Worm (Caenorhabditis elegans) whole organism, L4/young adult: Measurements from ENCODE around the gene clh-4.

ENCODE experiments used
- W03F9.2 ChIP-seq: fragments of 150-350 bp; optimal IDR thresholded peaks from 2 replicates; lab custom pipeline; 2014; ENCODE audit warnings: missing biosample characterization, missing genetic modification characterization
- dao-5 ChIP-seq: sonication (generic microtip); optimal IDR thresholded peaks from 2 replicates; lab custom pipeline; 2016; ENCODE audit warnings: missing genotype, missing genetic modification characterization, moderate library complexity, missing compliant biosample characterization
- him-1 ChIP-seq: sonication (generic microtip); optimal IDR thresholded peaks from 2 replicates; lab custom pipeline; 2016; ENCODE audit warnings: missing genotype, missing genetic modification reagents, missing genetic modification characterization, missing compliant biosample characterization

clh-4 gene

DNA sequence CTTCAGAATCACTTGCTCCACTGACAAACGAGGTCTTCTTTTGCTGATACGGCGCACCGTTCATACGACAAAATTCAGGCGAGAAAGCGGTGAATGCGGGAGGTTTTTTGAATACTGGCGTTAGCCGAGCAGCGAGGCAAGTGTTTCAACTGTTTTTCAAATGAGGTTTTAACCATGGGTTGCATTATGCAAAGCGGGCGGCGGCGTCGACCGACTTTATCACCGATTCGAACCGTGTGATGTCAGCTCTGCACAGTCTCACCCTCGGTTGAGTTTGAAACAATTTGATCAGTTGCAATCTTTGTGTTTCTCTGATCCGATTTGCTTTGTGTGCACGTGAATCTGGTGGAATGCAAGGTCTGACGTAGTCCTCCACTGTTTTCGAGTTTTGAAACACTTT lies at the start of gene clh-4:
clh-4 (minus strand) TSS at position 101 of the 400 bp plus-strand sequence.
- TF ChIP-seq W03F9.2 (tag; lab: Kevin White, UChicago) = no peak
- no peak for TF ChIP-seq dao-5
- no peak for TF ChIP-seq him-1 (tag; lab: Kevin White, UChicago)

DNA sequence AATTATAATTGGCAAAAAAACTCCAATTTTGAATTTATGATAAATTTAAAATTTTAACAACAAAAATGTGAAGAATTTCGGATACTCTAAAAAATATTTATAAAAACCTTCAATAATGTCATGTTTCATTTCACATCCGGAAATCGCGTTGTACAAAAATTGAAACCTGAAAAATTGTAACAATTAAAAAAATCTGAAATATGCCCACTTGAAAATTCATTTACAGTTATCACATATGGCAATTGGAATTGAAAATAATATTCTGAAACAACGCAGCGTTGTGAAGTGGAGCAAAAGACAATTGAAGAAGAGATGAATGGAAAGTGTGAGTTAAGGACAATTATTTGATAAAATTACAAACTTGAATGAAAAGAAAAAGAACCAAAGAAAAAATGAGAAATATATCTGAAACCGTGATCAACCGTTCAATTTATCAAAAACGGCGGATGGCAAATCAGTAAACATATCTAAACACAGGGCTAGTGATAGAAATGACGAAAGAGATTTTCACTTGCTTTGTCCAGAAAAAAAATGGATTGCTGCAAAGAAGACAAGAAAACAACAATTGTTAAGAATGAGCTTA lies 48.2 kb upstream of the clh-4 start:
- TF ChIP-seq dao-5 = no peak
- TF ChIP-seq him-1 (tag; lab: Kevin White, UChicago) = no peak
- no peak for TF ChIP-seq W03F9.2 (tag; lab: Kevin White, UChicago)

DNA sequence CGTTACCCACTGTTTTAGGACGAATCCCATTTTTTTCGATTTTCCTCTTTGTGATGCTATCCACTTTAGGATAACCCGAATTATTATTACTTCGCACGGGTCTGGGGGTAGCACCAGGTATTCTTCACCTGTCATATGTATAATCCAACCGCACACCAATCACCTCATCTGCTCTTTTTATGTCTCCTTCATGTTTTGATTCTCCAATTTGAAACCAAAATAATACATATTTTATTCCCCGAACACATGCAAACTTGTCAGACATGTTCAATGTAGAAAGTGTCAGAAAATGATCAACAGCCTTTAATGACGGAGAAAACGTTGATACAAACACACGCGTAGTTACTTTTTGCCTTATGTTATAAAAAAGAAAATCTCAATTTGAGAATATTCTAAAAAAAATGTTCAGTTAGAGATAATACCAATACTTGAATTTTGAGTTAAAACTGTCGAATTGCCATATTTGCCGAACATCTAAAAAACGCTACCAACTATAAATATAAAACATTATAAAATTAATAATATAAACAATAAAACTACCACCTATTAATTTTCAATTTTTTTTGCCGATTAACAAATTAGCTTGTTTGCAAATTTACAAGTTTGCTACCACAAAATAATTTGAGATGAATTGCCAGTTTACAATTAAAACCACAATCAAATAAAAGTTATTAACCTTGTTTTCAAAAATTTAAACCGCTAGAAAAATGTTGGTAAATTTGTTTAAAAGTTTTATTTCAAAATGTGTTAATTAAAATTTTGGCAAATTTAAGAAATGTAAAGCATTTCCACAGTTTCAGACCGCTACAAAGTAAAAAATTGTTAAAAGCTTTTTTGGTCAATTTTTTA lies 47.5 kb upstream of the clh-4 start:
- peak; percentile 20 for TF ChIP-seq him-1 (tag; lab: Kevin White, UChicago)
- no peak for TF ChIP-seq dao-5
- TF ChIP-seq W03F9.2 (tag; lab: Kevin White, UChicago) = peak; percentile 14

DNA sequence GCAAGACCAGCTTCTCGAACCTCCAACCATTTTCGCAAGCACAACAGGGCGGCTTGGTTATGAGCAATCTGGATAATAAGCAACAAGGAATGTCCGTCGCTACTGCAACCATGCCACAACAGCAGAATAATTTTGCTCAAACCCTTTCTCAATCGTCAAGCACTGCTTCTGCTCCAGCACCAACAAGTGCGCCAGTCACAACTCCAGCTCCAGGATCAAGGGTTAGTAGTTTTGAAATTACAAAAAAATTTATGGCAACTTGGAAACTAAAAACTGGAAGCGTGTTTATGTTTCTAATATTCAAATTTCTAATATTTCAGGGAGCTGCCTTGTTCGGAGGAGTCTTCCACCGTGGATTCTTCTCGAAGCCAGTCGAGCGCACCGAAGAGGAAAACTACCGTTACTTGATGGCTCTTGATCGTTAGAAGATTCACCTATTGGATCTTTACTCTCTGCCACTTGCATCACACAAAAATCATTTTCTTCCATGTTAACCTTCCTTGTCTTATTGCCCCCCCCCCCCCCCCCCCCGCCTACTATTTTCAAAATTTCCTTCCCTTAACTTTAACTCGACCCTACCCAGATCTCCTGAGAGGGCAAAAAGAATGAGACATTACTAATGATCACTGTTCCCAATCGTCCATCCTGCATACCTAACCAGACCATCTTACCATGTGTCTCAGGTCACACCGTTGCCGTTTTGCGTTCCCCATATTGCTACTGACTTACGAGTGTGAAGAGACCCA lies 46.6 kb upstream of the clh-4 start:
- TF ChIP-seq W03F9.2 (tag; lab: Kevin White, UChicago) (no peak), dao-5 (no peak), him-1 (tag; lab: Kevin White, UChicago) (no peak)

DNA sequence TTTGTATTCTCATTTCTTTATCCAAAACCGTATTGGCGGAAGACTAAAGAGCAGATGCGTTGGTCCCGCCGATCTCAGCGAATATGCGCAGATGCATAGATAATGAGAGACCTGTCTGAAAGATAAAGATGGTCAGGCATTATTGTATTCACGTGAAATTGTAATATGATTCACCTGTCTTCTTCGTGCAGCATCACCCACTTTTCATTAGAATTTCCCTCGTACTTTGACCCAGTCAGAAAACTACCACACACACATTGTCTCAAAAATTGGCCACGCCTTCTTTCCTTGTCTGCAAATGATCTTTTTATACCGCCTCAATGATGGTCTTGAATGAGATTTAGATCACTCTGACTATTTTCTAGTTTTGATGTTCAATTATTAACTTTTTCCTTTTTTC lies 45.7 kb upstream of the clh-4 start:
- TF ChIP-seq dao-5 = no peak
- no peak for TF ChIP-seq W03F9.2 (tag; lab: Kevin White, UChicago)
- no peak for TF ChIP-seq him-1 (tag; lab: Kevin White, UChicago)

DNA sequence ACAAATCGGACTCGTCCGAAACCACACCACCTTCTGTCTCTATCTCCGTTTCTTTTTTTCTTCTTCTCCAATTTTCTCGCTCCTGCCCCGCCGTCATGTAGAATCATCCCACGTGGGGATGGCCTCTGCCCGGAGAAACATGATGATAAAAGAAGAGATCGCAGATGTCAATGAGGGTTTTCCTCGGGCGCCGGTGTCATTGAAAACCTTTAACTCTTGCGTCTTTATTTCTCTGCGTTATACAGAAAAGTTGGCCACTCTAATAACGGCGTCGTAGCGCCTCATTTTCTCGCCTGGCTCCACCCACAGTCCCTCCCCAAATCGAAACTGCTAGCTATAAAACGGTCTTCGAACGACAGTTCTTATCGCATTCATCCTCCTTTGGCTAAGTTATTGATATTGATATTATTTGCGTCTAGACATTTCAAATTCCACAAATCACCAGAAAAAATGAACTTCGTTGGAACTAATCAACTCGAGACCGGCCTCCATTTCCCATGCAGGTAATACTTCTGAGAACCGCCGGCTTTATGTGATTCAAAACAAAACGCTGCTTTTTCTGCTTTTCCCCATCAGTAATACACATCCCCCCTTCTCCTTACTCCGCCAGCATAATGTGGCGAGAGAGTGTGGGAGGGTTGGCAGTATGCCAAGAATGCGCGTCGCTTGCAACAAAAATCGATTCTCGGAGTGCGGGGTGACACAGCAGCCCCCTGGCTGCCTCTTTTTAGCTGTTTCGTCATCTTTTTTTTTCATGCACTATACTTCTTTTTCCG lies 44.9 kb upstream of the clh-4 start:
- TF ChIP-seq dao-5 (peak; percentile 50), him-1 (tag; lab: Kevin White, UChicago) (peak; percentile 82), W03F9.2 (tag; lab: Kevin White, UChicago) (no peak)

DNA sequence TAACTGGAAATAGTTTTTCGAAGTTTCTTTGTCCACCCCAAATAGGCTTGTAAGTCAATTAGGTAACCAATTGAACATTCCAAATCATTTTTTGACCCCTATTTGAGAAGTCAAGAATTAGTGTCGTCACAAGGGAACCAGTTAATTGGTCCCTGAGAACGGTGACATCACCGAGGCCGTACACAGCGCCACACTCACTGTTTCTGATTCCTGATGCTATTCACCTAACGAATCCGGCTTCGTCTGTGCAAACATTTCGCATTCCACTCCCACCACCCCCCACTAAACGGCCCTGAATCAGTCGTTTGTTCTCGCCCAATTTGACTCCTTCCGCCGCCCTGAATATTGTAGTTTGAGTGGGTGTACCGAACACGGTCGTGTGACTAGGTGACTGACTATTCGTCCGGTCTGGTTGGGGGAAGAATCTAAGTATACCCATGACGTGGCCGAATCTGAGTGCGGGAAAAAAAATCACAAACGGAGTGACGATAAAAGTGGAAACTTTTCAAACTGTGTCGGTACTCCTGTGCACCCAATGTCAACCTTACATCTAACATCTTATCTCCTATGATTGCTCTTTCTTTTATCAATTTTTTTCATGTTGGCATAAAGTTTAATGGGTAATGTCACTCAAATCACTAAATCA lies 43.9 kb upstream of the clh-4 start:
- TF ChIP-seq dao-5 = no peak
- TF ChIP-seq him-1 (tag; lab: Kevin White, UChicago) = no peak
- no peak for TF ChIP-seq W03F9.2 (tag; lab: Kevin White, UChicago)

DNA sequence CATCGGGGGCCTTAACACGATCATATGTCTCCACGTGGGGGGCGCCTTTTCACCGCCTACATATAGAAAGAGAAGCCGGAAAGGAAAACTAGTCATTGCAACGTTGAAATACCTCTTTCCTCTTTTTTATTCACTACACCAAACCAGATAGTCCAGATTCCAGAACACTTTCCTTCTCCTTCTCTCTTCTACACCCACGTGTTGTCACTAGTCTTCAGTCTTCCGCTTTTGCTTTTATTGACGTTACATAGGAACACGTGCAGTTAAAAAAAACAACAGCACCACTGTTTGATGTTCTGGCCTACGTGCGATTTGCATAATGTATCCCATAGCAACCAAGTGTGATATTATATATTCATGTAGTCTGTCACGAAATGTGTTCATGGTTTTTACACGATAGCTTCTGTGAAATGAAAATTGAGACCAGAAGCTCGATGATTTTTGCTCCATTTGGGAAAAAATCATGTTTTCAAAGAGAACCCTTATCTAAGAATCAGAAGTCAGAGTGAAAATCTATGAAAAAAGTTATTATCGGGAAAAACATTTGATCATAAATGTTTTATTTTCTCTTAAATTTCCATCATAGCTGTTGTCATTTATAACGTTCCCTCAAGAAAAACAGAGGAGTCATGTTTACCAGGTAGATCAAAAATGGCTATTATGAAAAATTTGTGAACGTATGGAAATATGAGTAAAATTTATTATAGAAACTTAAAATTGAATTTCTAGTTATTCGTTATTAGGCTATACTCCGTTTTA lies 43.1 kb upstream of the clh-4 start:
- TF ChIP-seq W03F9.2 (tag; lab: Kevin White, UChicago) = no peak
- no peak for TF ChIP-seq him-1 (tag; lab: Kevin White, UChicago)
- no peak for TF ChIP-seq dao-5

DNA sequence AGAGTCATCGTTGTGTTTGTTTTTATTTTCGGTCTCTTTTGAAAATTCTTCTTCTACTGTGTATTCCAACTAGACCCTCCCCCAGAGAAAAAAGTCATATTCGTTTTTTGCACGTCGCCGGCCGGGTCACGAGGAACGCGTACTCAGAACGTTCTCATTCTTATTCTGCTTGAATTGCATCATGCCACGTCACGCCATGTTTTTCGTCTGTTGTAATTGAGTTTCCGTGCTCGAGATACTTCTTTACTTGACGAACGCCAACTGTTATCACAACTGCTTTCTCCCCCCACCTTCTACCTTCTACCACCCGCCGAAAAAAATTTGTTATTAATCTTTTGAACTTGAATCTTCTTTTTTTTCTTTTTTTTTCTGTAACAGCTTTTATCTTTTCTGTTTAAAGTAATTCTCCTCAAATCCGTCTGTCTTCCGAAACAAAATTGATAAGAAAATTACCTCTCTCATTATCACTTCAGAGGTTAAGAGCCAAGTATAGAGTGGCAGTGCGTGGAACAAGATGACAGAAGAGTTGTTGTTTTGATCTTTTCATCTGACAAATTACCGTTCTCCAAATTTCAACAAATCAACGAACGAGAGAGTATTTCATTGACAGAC lies 42.4 kb upstream of the clh-4 start:
- TF ChIP-seq dao-5 (no peak), W03F9.2 (tag; lab: Kevin White, UChicago) (no peak), him-1 (tag; lab: Kevin White, UChicago) (no peak)

DNA sequence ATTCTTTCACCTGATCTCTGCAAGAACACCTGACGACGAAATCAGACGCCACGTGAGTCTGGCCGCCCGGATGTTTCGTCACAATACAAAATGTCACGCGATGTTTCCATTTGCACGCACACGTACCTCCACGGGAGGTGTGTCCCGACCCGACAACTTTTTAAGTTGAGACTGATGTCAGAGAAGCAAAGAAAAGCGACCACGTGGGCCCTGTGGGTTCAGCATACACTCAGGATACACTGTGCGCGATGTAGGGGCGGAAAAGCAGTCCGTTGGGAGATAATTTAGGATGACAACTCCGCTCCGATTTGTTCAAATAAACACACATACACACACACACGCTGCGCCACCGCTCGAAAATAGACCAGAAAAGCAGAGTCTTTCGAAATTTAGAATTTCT lies 41.8 kb upstream of the clh-4 start:
- TF ChIP-seq him-1 (tag; lab: Kevin White, UChicago) (no peak), dao-5 (no peak), W03F9.2 (tag; lab: Kevin White, UChicago) (no peak)

DNA sequence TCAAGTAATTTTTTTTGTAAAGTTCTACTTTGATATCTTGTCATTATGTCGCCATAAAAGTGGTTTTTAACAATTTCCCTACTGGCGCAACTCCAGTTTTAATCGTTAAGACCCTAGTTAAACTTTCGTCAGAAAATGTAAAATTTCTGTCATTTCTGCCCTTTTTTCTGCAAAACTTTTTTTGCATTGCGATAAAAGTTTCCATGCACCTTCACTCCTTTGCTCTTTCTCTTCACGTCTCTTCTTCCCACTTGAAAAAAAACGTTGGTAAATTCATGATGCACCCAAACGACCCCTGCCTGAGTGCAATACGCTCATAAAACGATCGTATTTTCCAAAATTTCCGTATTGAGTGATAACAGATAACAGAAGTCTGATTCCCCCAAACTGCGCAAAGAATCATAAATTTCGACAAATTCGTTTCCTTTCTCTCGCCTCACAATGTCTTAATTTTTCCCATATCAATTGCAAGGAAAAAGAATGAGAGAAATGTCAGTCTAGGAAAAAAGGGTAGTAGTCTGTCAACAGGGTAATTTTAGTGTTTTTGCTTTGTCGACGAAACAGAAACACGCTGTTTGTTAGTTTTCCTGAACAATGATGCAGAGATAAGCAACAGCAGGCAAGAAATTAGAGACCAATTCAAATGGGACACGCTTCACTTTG lies 40.5 kb upstream of the clh-4 start:
- TF ChIP-seq dao-5 (no peak), W03F9.2 (tag; lab: Kevin White, UChicago) (no peak), him-1 (tag; lab: Kevin White, UChicago) (no peak)
